Worm (Caenorhabditis elegans): ENCODE results near the gene tra-1.
A peak's percentile ranks its signal among the peaks of the same experiment; 100 is the strongest.

Gene tra-1

ce11 chrIII:11142908-11143307, 52.1 kb downstream of the tra-1 start:
- TF ChIP-seq nhr-11 (tag; optimal IDR thresholded peaks at IDR 0.05) (no peak), mbf-1 (tag; optimal IDR thresholded peaks at IDR 0.05) (no peak), nhr-21 (tag; optimal IDR thresholded peaks at IDR 0.05) (no peak), lsy-2 (tag; optimal IDR thresholded peaks at IDR 0.05) (no peak), mdl-1 (tag; optimal IDR thresholded peaks at IDR 0.05) (no peak), ama-1 (optimal IDR thresholded peaks at IDR 0.05) (no peak), ztf-11 (tag; optimal IDR thresholded peaks at IDR 0.05) (no peak), R02D3.7 (tag; optimal IDR thresholded peaks at IDR 0.05) (no peak), dmd-4 (tag; optimal IDR thresholded peaks at IDR 0.05) (no peak), gmeb-1 (tag; optimal IDR thresholded peaks at IDR 0.05) (no peak), mab-5 (tag; optimal IDR thresholded peaks at IDR 0.05) (no peak), snpc-4 (tag; optimal IDR thresholded peaks at IDR 0.05) (no peak), Y55F3AM.14 (GFP tag; optimal IDR thresholded peaks at IDR 0.05) (no peak)

DNA sequence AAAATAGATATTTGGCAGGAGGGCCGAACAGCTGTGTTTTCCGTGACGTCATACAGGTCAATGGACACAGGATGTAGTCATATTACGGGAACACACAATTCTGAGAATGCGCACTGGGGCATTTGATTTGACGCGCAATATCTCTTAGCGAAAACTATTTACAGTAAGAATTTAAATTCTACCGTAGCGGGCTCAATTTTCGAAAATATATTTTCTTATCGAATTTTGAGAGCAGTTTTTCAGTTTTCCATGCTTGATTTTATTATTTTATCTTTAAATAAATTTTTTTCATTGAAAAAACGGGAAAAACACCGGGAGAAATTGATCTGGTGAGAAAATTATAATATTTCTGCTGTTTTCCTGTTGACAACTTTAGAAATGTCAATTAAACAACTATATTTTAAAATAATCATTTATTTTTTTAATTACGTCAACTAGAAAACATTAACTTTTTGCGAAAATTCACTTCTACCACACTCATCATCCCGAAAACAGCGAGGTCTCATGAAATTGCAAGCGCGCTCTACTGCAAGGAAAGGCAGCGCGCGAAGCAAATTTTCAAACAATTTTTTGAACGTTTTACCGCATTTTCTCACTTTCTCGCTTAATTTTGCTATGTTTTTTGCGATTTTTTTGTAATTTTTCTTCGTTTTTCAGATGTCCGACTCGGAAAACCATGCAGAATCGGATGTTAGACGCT, 53.1 kb downstream of the tra-1 start, which contains the start of the genes Y47D3A.1 and pola-1:
Gene Y47D3A.1, minus strand, starts transcription at position 51 of the 700 bp plus-strand sequence.
Gene pola-1, plus strand, starts transcription at position 658 of the 700 bp plus-strand sequence.
- TF ChIP-seq fos-1 (tag; optimal IDR thresholded peaks at IDR 0.05) (peak; percentile 71), crh-2 (tag; optimal IDR thresholded peaks at IDR 0.05) (peak; percentile 84), snpc-4 (tag; optimal IDR thresholded peaks at IDR 0.05) (peak; percentile 82), lin-13 (GFP tag; optimal IDR thresholded peaks at IDR 0.05) (peak; percentile 93), nhr-23 (tag; optimal IDR thresholded peaks at IDR 0.05) (no peak), nhr-6 (tag; optimal IDR thresholded peaks at IDR 0.05) (peak; percentile 36), mbf-1 (tag; optimal IDR thresholded peaks at IDR 0.05) (no peak), egl-27 (tag; optimal IDR thresholded peaks at IDR 0.05) (no peak), nhr-77 (tag; optimal IDR thresholded peaks at IDR 0.05) (no peak), C34F6.9 (tag; optimal IDR thresholded peaks at IDR 0.05) (peak; percentile 85), nhr-11 (tag; optimal IDR thresholded peaks at IDR 0.05) (no peak), lsy-2 (tag; optimal IDR thresholded peaks at IDR 0.05) (peak; percentile 48 to 88), nhr-21 (tag; optimal IDR thresholded peaks at IDR 0.05) (peak; percentile 46), ceh-82 (tag; optimal IDR thresholded peaks at IDR 0.05) (peak; percentile 62), nhr-237 (tag; optimal IDR thresholded peaks at IDR 0.05) (no peak), R02D3.7 (tag; optimal IDR thresholded peaks at IDR 0.05) (no peak), blmp-1 (tag; optimal IDR thresholded peaks at IDR 0.05; ENCODE audit: insufficient read depth) (peak; percentile 24), alr-1 (tag; optimal IDR thresholded peaks at IDR 0.05) (no peak), nhr-129 (tag; optimal IDR thresholded peaks at IDR 0.05) (peak; percentile 86), sem-4 (tag; optimal IDR thresholded peaks at IDR 0.05) (peak; percentile 18), elt-3 (tag; optimal IDR thresholded peaks at IDR 0.05) (no peak), lin-39 (tag; optimal IDR thresholded peaks at IDR 0.05) (no peak), F13H6.1 (tag; optimal IDR thresholded peaks at IDR 0.05) (peak; percentile 66), ZK546.5 (tag; optimal IDR thresholded peaks at IDR 0.05) (peak; percentile 4), sma-3 (GFP tag; optimal IDR thresholded peaks at IDR 0.05) (peak; percentile 86), elt-1 (tag; optimal IDR thresholded peaks at IDR 0.05) (no peak), nhr-25 (tag; optimal IDR thresholded peaks at IDR 0.05) (peak; percentile 69), ztf-4 (tag; optimal IDR thresholded peaks at IDR 0.05) (peak; percentile 26), Y55F3AM.14 (GFP tag; optimal IDR thresholded peaks at IDR 0.05) (peak; percentile 16), unc-55 (GFP tag; optimal IDR thresholded peaks at IDR 0.05) (peak; percentile 94), peb-1 (tag; optimal IDR thresholded peaks at IDR 0.05) (no peak), lin-11 (tag; optimal IDR thresholded peaks at IDR 0.05) (peak; percentile 75), gmeb-1 (tag; optimal IDR thresholded peaks at IDR 0.05) (peak; percentile 92)

- TF ChIP-seq nhr-6 (tag; optimal IDR thresholded peaks at IDR 0.05), result no peak
- TF ChIP-seq nhr-25 (tag; optimal IDR thresholded peaks at IDR 0.05), result no peak
- TF ChIP-seq ama-1 (optimal IDR thresholded peaks at IDR 0.05), result no peak
- TF ChIP-seq mbf-1 (tag; optimal IDR thresholded peaks at IDR 0.05), result no peak
- TF ChIP-seq nhr-11 (tag; optimal IDR thresholded peaks at IDR 0.05), result no peak
- TF ChIP-seq nhr-237 (tag; optimal IDR thresholded peaks at IDR 0.05), result no peak
- peak; percentile 62 for TF ChIP-seq crh-2 (tag; optimal IDR thresholded peaks at IDR 0.05)
- no peak for TF ChIP-seq aly-2 (tag; optimal IDR thresholded peaks at IDR 0.05)
- TF ChIP-seq ztf-4 (tag; optimal IDR thresholded peaks at IDR 0.05), result no peak
- no peak for TF ChIP-seq mdl-1 (tag; optimal IDR thresholded peaks at IDR 0.05)
- TF ChIP-seq lin-13 (GFP tag; optimal IDR thresholded peaks at IDR 0.05), result peak; percentile 0
- no peak for TF ChIP-seq skn-1 (tag; optimal IDR thresholded peaks at IDR 0.05)
- no peak for TF ChIP-seq nhr-77 (tag; optimal IDR thresholded peaks at IDR 0.05)
- TF ChIP-seq ceh-16 (tag; optimal IDR thresholded peaks at IDR 0.05), result no peak
- TF ChIP-seq dmd-4 (tag; optimal IDR thresholded peaks at IDR 0.05), result no peak
- no peak for TF ChIP-seq Y55F3AM.14 (GFP tag; optimal IDR thresholded peaks at IDR 0.05)
- no peak for TF ChIP-seq nhr-12 (tag; optimal IDR thresholded peaks at IDR 0.05)
- no peak for TF ChIP-seq nhr-23 (tag; optimal IDR thresholded peaks at IDR 0.05)
- peak; percentile 34 for TF ChIP-seq nhr-129 (tag; optimal IDR thresholded peaks at IDR 0.05)
- no peak for TF ChIP-seq sem-4 (tag; optimal IDR thresholded peaks at IDR 0.05)
- TF ChIP-seq ceh-82 (tag; optimal IDR thresholded peaks at IDR 0.05), result no peak
- no peak for TF ChIP-seq lin-39 (tag; optimal IDR thresholded peaks at IDR 0.05)
- TF ChIP-seq ztf-1 (GFP tag; conservative IDR thresholded peaks at IDR 0.05), result no peak
- TF ChIP-seq F13H6.1 (tag; optimal IDR thresholded peaks at IDR 0.05), result no peak
- TF ChIP-seq R02D3.7 (tag; optimal IDR thresholded peaks at IDR 0.05), result no peak
- TF ChIP-seq unc-39 (tag; optimal IDR thresholded peaks at IDR 0.05), result no peak
- no peak for TF ChIP-seq ZK546.5 (tag; optimal IDR thresholded peaks at IDR 0.05)
- TF ChIP-seq blmp-1 (tag; optimal IDR thresholded peaks at IDR 0.05; ENCODE audit: insufficient read depth), result no peak
- TF ChIP-seq unc-55 (GFP tag; optimal IDR thresholded peaks at IDR 0.05), result peak; percentile 61
- no peak for TF ChIP-seq peb-1 (tag; optimal IDR thresholded peaks at IDR 0.05)
- no peak for TF ChIP-seq ztf-11 (tag; optimal IDR thresholded peaks at IDR 0.05)
- no peak for TF ChIP-seq sma-3 (GFP tag; optimal IDR thresholded peaks at IDR 0.05)
- no peak for TF ChIP-seq egl-27 (tag; optimal IDR thresholded peaks at IDR 0.05)
These were observed 56.1 kb downstream of the tra-1 start, which contains the start of gene fbxa-128 for ce11 chrIII:11138922-11139321. fbxa-128 (minus strand) TSS chrIII:11139113.
